Worm (Caenorhabditis elegans): Measurements from ENCODE around the gene nlp-60.
A peak's percentile ranks its signal among the peaks of the same experiment; 100 is the strongest.

The nlp-60 gene

DNA sequence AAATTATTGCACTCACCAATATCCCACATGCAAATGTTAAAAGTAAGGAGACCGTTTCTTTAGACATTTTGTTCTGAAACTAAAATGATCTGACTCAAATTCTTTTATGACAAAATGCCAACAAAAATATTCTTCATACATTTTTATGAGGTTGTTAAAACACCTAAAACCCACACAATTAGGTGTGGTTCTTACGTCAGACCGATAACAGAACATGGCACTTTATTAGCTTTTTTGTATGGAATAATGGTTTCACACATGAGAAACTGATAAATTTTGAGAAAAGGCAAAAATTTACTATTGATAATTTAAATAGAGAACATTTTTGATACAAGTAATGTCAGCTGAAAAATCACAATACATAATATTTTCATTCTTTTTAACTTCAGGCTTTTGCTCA lies 25.5 kb downstream of the nlp-60 start, which contains the start of gene C49C8.5:
Gene C49C8.5 (minus strand): TSS at position 73 of the 400 bp plus-strand sequence.
- TF ChIP-seq aha-1 (tag; optimal IDR thresholded peaks at IDR 0.05) (no peak), elt-2 (tag; optimal IDR thresholded peaks at IDR 0.05) (peak; percentile 11)

DNA sequence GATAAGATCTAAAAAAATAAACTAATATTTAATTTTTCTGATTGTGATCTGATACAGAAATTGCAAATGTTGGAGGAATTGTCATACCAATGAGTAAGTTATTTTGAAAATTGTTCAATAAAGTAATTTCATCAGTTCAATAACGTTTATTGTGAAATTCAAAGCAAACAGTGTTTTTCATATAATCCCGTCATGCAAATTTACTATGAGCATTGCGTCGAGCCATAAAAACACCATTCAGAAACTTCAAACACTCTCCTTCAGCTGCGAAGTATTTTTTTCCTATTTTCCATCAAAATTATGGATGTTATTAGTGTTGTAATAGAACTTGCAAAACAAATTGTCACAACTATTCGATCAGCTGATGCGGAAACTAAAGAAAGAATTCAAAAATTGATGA lies 27.3 kb downstream of the nlp-60 start, which contains the start of gene C49C8.8:
Gene C49C8.8 (plus strand): TSS at position 301 of the 400 bp plus-strand sequence.
- TF ChIP-seq efl-3 (GFP tag; optimal IDR thresholded peaks at IDR 0.05) (no peak), nhr-20 (tag; optimal IDR thresholded peaks at IDR 0.05) (no peak), nhr-11 (tag; optimal IDR thresholded peaks at IDR 0.05) (no peak), isw-1 (GFP tag; IDR thresholded peaks at IDR 0.05) (no peak), unc-30 (tag; optimal IDR thresholded peaks at IDR 0.05) (no peak), dsc-1 (tag; optimal IDR thresholded peaks at IDR 0.05) (no peak), ceh-90 (tag; optimal IDR thresholded peaks at IDR 0.05) (no peak), rnt-1 (tag; optimal IDR thresholded peaks at IDR 0.05) (no peak), lin-13 (GFP tag; optimal IDR thresholded peaks at IDR 0.05) (no peak), nhr-28 (tag; optimal IDR thresholded peaks at IDR 0.05) (no peak)

DNA sequence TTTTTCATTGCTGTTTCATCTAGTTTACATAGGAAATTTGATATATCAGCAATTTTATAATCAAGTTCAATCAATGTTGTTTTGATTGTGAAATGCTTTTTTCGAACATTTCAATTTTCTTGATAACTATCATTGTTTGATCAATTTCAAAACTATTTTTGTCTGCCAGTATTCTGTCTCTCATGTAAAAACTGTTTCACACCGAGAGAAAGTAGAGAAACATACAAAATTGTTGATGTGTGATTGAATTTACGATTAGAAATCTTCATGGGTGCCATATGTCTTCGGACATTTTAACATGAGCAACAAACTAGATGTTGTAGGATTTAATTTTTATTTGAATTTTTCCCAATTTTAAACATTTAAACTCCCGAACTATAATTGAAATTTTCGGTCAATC lies 28.4 kb downstream of the nlp-60 start, which contains the start of gene C49C8.2:
Gene C49C8.2 (plus strand): TSS at position 393 of the 400 bp plus-strand sequence.
- no peak for TF ChIP-seq mab-9 (GFP tag; IDR thresholded peaks at IDR 0.05)
- TF ChIP-seq nhr-71 (tag; optimal IDR thresholded peaks at IDR 0.05), result no peak
- TF ChIP-seq lin-15B (tag; optimal IDR thresholded peaks at IDR 0.05), result no peak
- TF ChIP-seq nhr-237 (tag; optimal IDR thresholded peaks at IDR 0.05), result no peak
- TF ChIP-seq nhr-85 (tag), result peak; percentile 20
- TF ChIP-seq vab-15 (tag; optimal IDR thresholded peaks at IDR 0.05), result no peak
- TF ChIP-seq lin-35 (GFP tag; optimal IDR thresholded peaks at IDR 0.05), result peak in 1 of 2 experiments; percentile 48
- TF ChIP-seq ceh-82 (tag; optimal IDR thresholded peaks at IDR 0.05), result no peak
- TF ChIP-seq grh-1 (GFP tag; IDR thresholded peaks at IDR 0.05), result no peak
- TF ChIP-seq unc-86 (tag; optimal IDR thresholded peaks at IDR 0.05), result no peak
- peak in 1 of 2 experiments; percentile 30 for TF ChIP-seq lsy-2 (tag; optimal IDR thresholded peaks at IDR 0.05)
- TF ChIP-seq fkh-10 (GFP tag; optimal IDR thresholded peaks at IDR 0.05), result no peak
- TF ChIP-seq lir-3 (tag; optimal IDR thresholded peaks at IDR 0.05; ENCODE audit: poor library complexity), result no peak
- TF ChIP-seq ztf-4 (tag; optimal IDR thresholded peaks at IDR 0.05), result no peak
- no peak for TF ChIP-seq hpl-2 (GFP tag; optimal IDR thresholded peaks at IDR 0.05)
- no peak for TF ChIP-seq nhr-47 (tag; optimal IDR thresholded peaks at IDR 0.05)
- no peak for TF ChIP-seq egl-13 (tag; optimal IDR thresholded peaks at IDR 0.05)
- no peak for TF ChIP-seq elt-3 (tag; optimal IDR thresholded peaks at IDR 0.05)
- TF ChIP-seq blmp-1 (tag; optimal IDR thresholded peaks at IDR 0.05), result peak; percentile 19
- no peak for TF ChIP-seq pax-3 (tag; optimal IDR thresholded peaks at IDR 0.05)
- no peak for TF ChIP-seq hlh-17 (GFP tag; optimal IDR thresholded peaks at IDR 0.05; ENCODE audit: borderline replicate concordance)
- TF ChIP-seq egl-27 (tag; optimal IDR thresholded peaks at IDR 0.05), result no peak
- TF ChIP-seq nhr-20 (tag; optimal IDR thresholded peaks at IDR 0.05), result no peak
- TF ChIP-seq lin-39 (tag; optimal IDR thresholded peaks at IDR 0.05), result no peak
- no peak for TF ChIP-seq unc-30 (tag; optimal IDR thresholded peaks at IDR 0.05)
- no peak for TF ChIP-seq nhr-84 (tag; optimal IDR thresholded peaks at IDR 0.05)
- TF ChIP-seq dsc-1 (tag; optimal IDR thresholded peaks at IDR 0.05), result peak; percentile 45
- no peak for TF ChIP-seq ceh-90 (tag; optimal IDR thresholded peaks at IDR 0.05)
- TF ChIP-seq C16A3.4 (tag; optimal IDR thresholded peaks at IDR 0.05), result no peak
- TF ChIP-seq unc-130 (tag; optimal IDR thresholded peaks at IDR 0.05), result no peak
- no peak for TF ChIP-seq pqm-1 (tag; optimal IDR thresholded peaks at IDR 0.05)
- TF ChIP-seq mep-1 (tag; optimal IDR thresholded peaks at IDR 0.05), result peak; percentile 19
- no peak for TF ChIP-seq ama-1 (optimal IDR thresholded peaks at IDR 0.05)
- no peak for TF ChIP-seq tbx-2 (tag; optimal IDR thresholded peaks at IDR 0.05)
- no peak for TF ChIP-seq Y116A8C.19 (tag; optimal IDR thresholded peaks at IDR 0.05; ENCODE audit: borderline replicate concordance)
- TF ChIP-seq F16B12.6 (tag; optimal IDR thresholded peaks at IDR 0.05), result no peak
- TF ChIP-seq unc-98 (GFP tag; IDR thresholded peaks at IDR 0.05), result no peak
- no peak for TF ChIP-seq ets-5 (GFP tag; IDR thresholded peaks at IDR 0.05)
- peak in 1 of 2 experiments; percentile 29 for TF ChIP-seq efl-1 (optimal IDR thresholded peaks at IDR 0.05)
- no peak for TF ChIP-seq efl-1 (GFP tag; optimal IDR thresholded peaks at IDR 0.05 in 1 of 2)
